Fruit fly (Drosophila melanogaster) ovary, adult (tissue): Measurements from ENCODE around the gene CG6614.

Source experiments
- CG17801 ChIP-seq: fragments of 200-800 bp; optimal IDR thresholded peaks from 2 replicates; lab custom pipeline; 2019; ENCODE audit warnings: missing biosample characterization, mild to moderate bottlenecking, missing genetic modification characterization, moderate library complexity; ENCODE audit not compliant: partially characterized antibody

The CG6614 gene

DNA sequence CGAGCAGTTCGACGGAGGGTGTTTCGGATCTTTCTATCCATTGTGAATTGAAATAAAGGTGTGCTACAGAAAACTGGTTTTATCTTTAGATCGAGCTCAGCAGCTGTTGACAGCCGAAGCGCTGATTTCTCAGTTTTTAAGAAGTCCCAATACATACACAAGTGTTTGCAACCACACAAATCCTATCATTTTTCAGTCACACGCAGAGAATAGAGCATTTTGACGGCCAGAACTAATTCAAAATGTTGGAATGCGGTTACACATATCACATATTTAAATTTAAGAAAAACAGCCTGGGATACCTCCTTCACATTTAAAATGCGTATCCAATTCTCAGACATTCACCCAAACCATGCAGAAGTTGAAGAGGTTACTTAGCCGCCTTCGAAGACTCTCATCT is at the start of gene CG6614:
CG6614 (minus strand) TSS at position 101 of the 400 bp plus-strand sequence.
- TF ChIP-seq CG17801 = no peak

DNA sequence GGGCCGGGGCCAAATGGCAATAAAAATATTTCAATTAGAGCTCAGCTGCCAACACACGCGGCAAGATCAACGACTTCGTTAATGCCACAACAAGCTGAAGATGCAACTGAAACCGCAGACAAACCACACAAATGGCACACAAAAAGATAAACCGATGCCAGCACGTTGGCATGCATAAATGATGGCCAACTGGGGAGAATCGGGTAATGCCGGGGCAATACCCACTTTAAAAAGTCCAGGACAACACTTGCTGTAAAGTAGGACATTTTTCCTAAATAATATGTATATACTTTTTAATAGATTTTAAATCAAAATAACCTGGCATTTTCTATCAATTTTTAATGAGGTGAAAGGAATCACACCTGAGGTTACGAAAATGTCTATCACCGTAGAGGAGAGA is 45.9 kb upstream of the CG6614 start, which contains the start of gene CG4988:
CG4988 (plus strand) TSS at position 301 of the 400 bp plus-strand sequence.
- no peak for TF ChIP-seq CG17801

DNA sequence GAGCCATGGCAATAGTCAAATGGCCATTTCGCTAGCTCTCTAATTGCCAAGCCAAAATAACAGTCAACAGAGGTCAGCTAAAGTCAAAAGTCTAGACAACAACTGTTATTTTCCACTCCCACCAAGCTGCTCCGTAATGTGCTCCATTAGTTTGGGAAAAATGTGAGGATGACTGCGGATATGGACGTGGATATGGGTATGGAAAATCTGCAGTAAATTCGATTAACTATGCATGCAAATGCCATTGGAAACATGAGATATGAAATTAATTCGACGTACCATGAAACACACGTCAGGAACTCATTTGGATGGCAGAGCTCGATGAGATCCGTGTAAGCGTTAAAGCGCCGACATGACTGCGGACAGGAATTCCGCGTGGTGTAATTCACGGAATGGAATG is 14.3 kb upstream of the CG6614 start, which contains the start of gene CG44477:
CG44477 (plus strand) TSS at position 301 of the 400 bp plus-strand sequence.
- no peak for TF ChIP-seq CG17801

DNA sequence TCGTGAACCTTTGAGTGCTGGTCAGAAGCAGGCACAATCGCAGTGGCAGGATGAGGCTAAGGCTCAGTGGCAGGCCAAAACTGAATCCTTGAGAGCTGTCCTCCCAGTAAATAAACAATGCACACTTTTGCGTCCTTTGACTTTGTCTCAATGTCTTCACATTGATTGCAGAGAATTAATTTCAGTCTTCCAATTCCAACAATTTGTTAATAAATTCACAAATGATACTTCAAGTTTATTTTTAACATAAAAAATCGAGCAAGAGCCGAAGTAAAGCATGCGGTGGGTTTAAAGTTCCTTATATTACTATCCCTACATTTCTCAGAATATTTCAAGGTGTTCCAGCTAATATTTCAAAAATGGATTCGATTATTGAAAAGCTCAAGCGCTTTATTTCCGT is 8.5 kb upstream of the CG6614 start, which contains the start of gene CG43167:
CG43167 (plus strand) TSS at position 301 of the 400 bp plus-strand sequence.
- no peak for TF ChIP-seq CG17801

DNA sequence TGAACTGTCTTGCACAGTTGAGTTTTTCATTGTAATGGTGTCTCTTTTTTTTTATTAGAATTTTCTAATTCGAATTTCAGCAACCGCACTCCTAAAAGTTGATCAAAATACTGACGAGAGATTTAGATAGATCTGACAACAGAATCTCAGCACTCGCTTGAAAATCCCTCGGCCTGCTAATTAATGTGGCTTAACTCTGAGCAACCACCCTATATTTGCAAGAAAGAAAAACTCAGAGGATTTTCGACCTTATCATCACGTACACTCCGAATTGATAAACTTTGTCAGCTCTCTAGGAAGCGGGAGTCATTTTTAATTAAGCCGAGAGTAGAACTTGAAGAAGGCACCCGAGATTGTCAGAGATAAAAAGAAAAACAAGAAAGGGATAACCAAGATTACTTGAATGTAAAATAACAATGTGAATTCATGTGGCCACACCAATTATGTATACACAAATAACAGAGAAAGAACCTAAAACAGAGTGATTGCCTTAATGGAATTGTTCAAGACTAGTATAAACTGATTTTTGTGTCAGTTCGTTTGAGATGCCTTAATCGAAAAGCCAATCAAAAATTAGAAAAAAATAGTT is 3.4 kb upstream of the CG6614 start, which contains the start of the genes CG12307 and CG4983:
CG12307 (minus strand) TSS at position 101 of the 589 bp plus-strand sequence.
CG4983 (plus strand) TSS at position 539 of the 589 bp plus-strand sequence.
- TF ChIP-seq CG17801 = no peak

DNA sequence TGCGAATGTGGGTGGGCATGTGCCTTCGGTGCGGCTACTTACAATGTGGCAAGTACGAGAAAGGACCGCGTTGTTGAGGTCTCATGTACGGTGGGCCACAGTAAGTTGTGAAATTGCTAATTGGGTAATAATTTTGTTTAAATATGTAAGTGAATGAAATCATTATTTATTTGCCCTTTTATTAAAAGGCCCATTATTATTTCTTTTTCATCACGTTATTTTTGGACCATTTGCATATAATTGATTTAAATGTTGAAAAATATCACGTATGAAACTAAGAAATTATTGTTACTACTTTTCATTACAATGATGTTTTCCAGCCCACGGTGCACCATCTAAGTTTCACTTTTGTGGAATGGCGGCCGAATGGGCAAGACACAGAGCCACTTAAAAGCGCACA is 20.3 kb downstream of the CG6614 start:
- TF ChIP-seq CG17801 = no peak

DNA sequence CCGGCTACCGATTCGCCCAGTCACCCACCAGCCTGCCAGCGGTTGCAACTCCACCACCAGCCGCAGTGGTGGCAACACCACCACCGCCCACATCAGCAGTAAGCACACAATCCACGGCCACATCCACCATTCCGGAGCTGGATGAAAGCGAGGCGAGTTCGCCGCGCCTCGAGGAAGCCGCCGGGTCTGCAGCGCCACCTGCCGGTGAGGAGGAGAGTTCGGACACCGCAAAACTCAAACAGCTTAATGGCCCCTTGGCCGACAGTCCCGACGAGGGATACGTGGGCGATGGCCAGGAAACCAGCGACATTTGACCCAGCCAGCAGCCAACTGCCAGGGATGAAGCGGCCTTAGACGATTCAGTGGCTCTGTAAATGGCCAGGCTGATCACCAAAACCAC is 24.4 kb downstream of the CG6614 start:
- TF ChIP-seq CG17801 = no peak

DNA sequence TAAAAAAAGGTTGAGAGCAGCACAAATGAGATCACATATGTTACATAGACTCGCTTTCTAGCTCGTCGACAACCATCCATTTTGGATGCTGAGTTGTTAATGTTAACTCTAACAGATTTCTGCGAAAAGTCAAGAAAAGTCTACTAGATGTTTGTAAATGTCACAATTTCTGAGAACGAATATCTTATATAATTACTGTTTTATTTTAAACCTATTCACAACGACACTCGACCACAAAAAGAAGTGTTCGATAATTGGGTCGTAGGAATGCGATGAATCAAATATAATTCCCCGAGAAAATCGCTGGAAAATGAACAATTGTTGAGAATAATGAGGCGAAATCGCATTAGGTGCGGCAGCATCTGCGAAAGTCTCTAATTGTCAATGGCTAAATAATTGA is 37.0 kb downstream of the CG6614 start, which contains the start of gene spag4:
spag4 (minus strand) TSS at position 101 of the 400 bp plus-strand sequence.
- no peak for TF ChIP-seq CG17801
